In the genomic region with DNA sequence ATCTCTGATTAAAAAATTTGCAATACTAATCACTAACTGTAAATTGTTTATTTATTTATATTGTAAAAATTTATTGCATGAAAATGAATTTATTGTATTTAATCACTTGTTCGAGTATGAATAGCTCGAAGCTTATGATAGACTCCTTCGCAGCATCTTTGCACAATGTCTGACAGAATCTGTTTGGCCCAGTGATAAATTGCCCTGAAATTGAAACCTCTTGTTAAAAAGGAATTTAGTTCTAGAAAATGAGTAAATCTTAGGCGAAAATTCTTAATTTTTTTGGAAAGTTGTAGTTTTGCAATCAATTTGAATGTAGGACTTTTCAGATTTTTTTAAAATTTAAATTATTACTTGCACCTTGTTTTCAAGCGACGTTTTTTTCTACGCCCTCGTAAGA, we compare ENCODE assay signal across 1 worm cellular context.
TF ChIP-seq lines count a peak whose summit lies in the region.

No protein-coding gene starts in this region.

TF ChIP-seq in whole organism, young adult, 124 proteins besides CTCF, POLR2A, EP300 and RAD21 (continued from another document):
- no peak for TF ChIP-seq zfh-2 (GFP tag; conservative IDR thresholded peaks at IDR 0.05; lab: Robert Waterston, UW)
- no peak for TF ChIP-seq F22D6.2 (tag; optimal IDR thresholded peaks at IDR 0.05; lab: Kevin White, UChicago)
- TF ChIP-seq C06A6.2 (GFP tag; conservative IDR thresholded peaks at IDR 0.05; lab: Robert Waterston, UW): no peak
- TF ChIP-seq snpc-1.3 (tag; optimal IDR thresholded peaks at IDR 0.05; lab: Kevin White, UChicago; ENCODE audit: insufficient read depth): no peak
- no peak for TF ChIP-seq sea-2 (GFP tag; IDR thresholded peaks at IDR 0.05; lab: Robert Waterston, UW)
- no peak for TF ChIP-seq Y95B8A.8 (GFP tag; IDR thresholded peaks at IDR 0.05; lab: Robert Waterston, UW)
- no peak for TF ChIP-seq F23B12.7 (tag; optimal IDR thresholded peaks at IDR 0.05; lab: Kevin White, UChicago; ENCODE audit: insufficient read depth)
- no peak for TF ChIP-seq Y79H2A.3 (GFP tag; conservative IDR thresholded peaks at IDR 0.05; lab: Robert Waterston, UW)
- TF ChIP-seq Y67H2A.10 (GFP tag; conservative IDR thresholded peaks at IDR 0.05; lab: Robert Waterston, UW): no peak
- no peak for TF ChIP-seq rcor-1 (GFP tag; IDR thresholded peaks at IDR 0.05; lab: Robert Waterston, UW)
- no peak for TF ChIP-seq ceh-91 (GFP tag; IDR thresholded peaks at IDR 0.05; lab: Robert Waterston, UW)
- TF ChIP-seq B0261.1 (tag; optimal IDR thresholded peaks at IDR 0.05; lab: Kevin White, UChicago): no peak
- peak; percentile 14 for TF ChIP-seq atf-7 (tag; optimal IDR thresholded peaks at IDR 0.05; lab: Kevin White, UChicago)
- no peak for TF ChIP-seq xnd-1 (tag; optimal IDR thresholded peaks at IDR 0.05; lab: Kevin White, UChicago)
- TF ChIP-seq ceh-79 (tag; optimal IDR thresholded peaks at IDR 0.05; lab: Kevin White, UChicago): no peak
- no peak for TF ChIP-seq hmg-1.2 (GFP tag; IDR thresholded peaks at IDR 0.05; lab: Robert Waterston, UW)
- peak; percentile 46 for TF ChIP-seq hrde-1 (tag; optimal IDR thresholded peaks at IDR 0.05; lab: Kevin White, UChicago; ENCODE audit: borderline replicate concordance)
- TF ChIP-seq pha-4 (tag; optimal IDR thresholded peaks at IDR 0.05; lab: Kevin White, UChicago): no peak
- no peak for TF ChIP-seq lin-26 (GFP tag; IDR thresholded peaks at IDR 0.05; lab: Robert Waterston, UW)
- no peak for TF ChIP-seq ama-1 (optimal IDR thresholded peaks at IDR 0.05; lab: Kevin White, UChicago)
- TF ChIP-seq ama-1 (GFP tag; optimal IDR thresholded peaks at IDR 0.05; lab: Kevin White, UChicago): no peak
- TF ChIP-seq somi-1 (GFP tag; optimal IDR thresholded peaks at IDR 0.05; lab: Kevin White, UChicago): no peak
- peak; percentile 5 for TF ChIP-seq lin-54 (GFP tag; optimal IDR thresholded peaks at IDR 0.05; lab: Kevin White, UChicago)
- TF ChIP-seq ztf-26 (tag; optimal IDR thresholded peaks at IDR 0.05; lab: Kevin White, UChicago): no peak
- no peak for TF ChIP-seq madf-10 (tag; optimal IDR thresholded peaks at IDR 0.05; lab: Kevin White, UChicago)
- no peak for TF ChIP-seq Y53F4B.3 (GFP tag; IDR thresholded peaks at IDR 0.05; lab: Robert Waterston, UW)
- TF ChIP-seq Y56A3A.18 (GFP tag; IDR thresholded peaks at IDR 0.05; lab: Robert Waterston, UW): 0 out of 2 replicates have a peak, but pooled peaks have one; percentile 19
- no peak for TF ChIP-seq ztf-18 (tag; optimal IDR thresholded peaks at IDR 0.05; lab: Kevin White, UChicago)
- TF ChIP-seq cebp-1 (GFP tag; IDR thresholded peaks at IDR 0.05; lab: Robert Waterston, UW): no peak
- TF ChIP-seq cebp-1 (tag; optimal IDR thresholded peaks at IDR 0.05; lab: Kevin White, UChicago): no peak
- TF ChIP-seq tbx-9 (tag; optimal IDR thresholded peaks at IDR 0.05; lab: Kevin White, UChicago; ENCODE audit: borderline replicate concordance): no peak
- no peak for TF ChIP-seq unc-62 (GFP tag; optimal IDR thresholded peaks at IDR 0.05; lab: Kevin White, UChicago)
- TF ChIP-seq lin-40 (tag; optimal IDR thresholded peaks at IDR 0.05; lab: Kevin White, UChicago): no peak
- no peak for TF ChIP-seq gei-17 (GFP tag; optimal IDR thresholded peaks at IDR 0.05; lab: Kevin White, UChicago)
- no peak for TF ChIP-seq ztf-6 (GFP tag; IDR thresholded peaks at IDR 0.05; lab: Robert Waterston, UW)
- TF ChIP-seq attf-5 (GFP tag; optimal IDR thresholded peaks at IDR 0.05; lab: Kevin White, UChicago): peak; percentile 3
- TF ChIP-seq lsl-1 (GFP tag; optimal IDR thresholded peaks at IDR 0.05; lab: Kevin White, UChicago): no peak
- no peak for TF ChIP-seq athp-1 (tag; optimal IDR thresholded peaks at IDR 0.05; lab: Kevin White, UChicago)
- 0 out of 2 replicates have a peak, but pooled peaks have one; percentile 5 for TF ChIP-seq F33H1.4 (GFP tag; IDR thresholded peaks at IDR 0.05; lab: Robert Waterston, UW)
- TF ChIP-seq akir-1 (GFP tag; optimal IDR thresholded peaks at IDR 0.05; lab: Kevin White, UChicago): no peak
- no peak for TF ChIP-seq B0336.3 (GFP tag; IDR thresholded peaks at IDR 0.05; lab: Robert Waterston, UW)
